Fruit fly (Drosophila melanogaster): ENCODE measurements around the gene CG14089.

- TF ChIP-seq CTCF (optimal IDR thresholded peaks at IDR 0.05): no peak
- no peak for TF ChIP-seq CG8478 (optimal IDR thresholded peaks at IDR 0.05)
Observed at dm6 chr3L:19268720-19269401, 11.7 kb downstream of the CG14089 start, which contains the start of the genes Aldh7A1 and CG14085.

All from S2 (cell line).